Worm (Caenorhabditis elegans) whole organism, L4 larva: ENCODE results near the gene nol-9.

Experiments
- R02D3.7 ChIP-seq: fragments of 150-350 bp; sonication (generic microtip); optimal IDR thresholded peaks from 3 replicates; lab custom pipeline; 2014; ENCODE audit warnings: missing biosample characterization, missing genetic modification characterization
- T20F7.1 ChIP-seq: fragments of 200-800 bp; sonication (Bioruptor generic); optimal IDR thresholded peaks from 2 replicates; lab custom pipeline; 2018; ENCODE audit warnings: mild to moderate bottlenecking, missing genetic modification characterization, missing compliant biosample characterization
- T26A8.4 ChIP-seq: fragments of 200-800 bp; sonication (Bioruptor generic); IDR thresholded peaks from 2 replicates; pipeline ENCODE4 v1.3.6; 2022; ENCODE audit warnings: missing genetic modification characterization, missing compliant biosample characterization
- Y105C5A.15 ChIP-seq: fragments of 200-800 bp; sonication (Bioruptor generic); IDR thresholded peaks from 2 replicates; pipeline ENCODE4 v1.3.6; 2022; ENCODE audit warnings: missing genetic modification characterization, missing compliant biosample characterization
- Y48G9A.11 ChIP-seq: fragments of 200-800 bp; sonication (Bioruptor generic); IDR thresholded peaks from 2 replicates; pipeline ENCODE4 v1.3.6; 2022; ENCODE audit warnings: missing genetic modification reagents, missing genetic modification characterization, missing compliant biosample characterization
- Y5F2A.4 ChIP-seq: fragments of 200-800 bp; sonication (Bioruptor generic); optimal IDR thresholded peaks from 2 replicates; lab custom pipeline; 2018; ENCODE audit warnings: mild to moderate bottlenecking, missing genetic modification characterization, missing compliant biosample characterization
- arid-1 ChIP-seq: fragments of 200-800 bp; sonication (Bioruptor generic); conservative IDR thresholded peaks from 2 replicates; pipeline ENCODE4 v1.3.6; 2022; ENCODE audit warnings: missing genetic modification reagents, missing genetic modification characterization, missing compliant biosample characterization
- ceh-28 ChIP-seq: fragments of 150-350 bp; optimal IDR thresholded peaks from 2 replicates; lab custom pipeline; 2014; ENCODE audit warnings: missing biosample characterization, missing genetic modification reagents, missing genetic modification characterization
- ceh-32 ChIP-seq: sonication (generic microtip); optimal IDR thresholded peaks from 2 replicates; lab custom pipeline; 2016; ENCODE audit warnings: mild to moderate bottlenecking, missing genetic modification characterization, missing compliant biosample characterization; ENCODE audit not compliant: poor library complexity
- ceh-44 ChIP-seq: fragments of 200-800 bp; sonication (Bioruptor generic); IDR thresholded peaks from 2 replicates; pipeline ENCODE4 v1.3.6; 2022; ENCODE audit warnings: missing genetic modification reagents, missing genetic modification characterization, missing compliant biosample characterization
- ceh-82 ChIP-seq: sonication (generic microtip); optimal IDR thresholded peaks from 2 replicates; lab custom pipeline; 2017; ENCODE audit warnings: missing biosample characterization, missing genetic modification characterization
- ces-1 ChIP-seq: fragments of 150-350 bp; sonication (generic microtip); optimal IDR thresholded peaks from 4 replicates; lab custom pipeline; 2014; ENCODE audit warnings: missing biosample characterization, missing genetic modification reagents, missing genetic modification characterization
- daf-12 ChIP-seq: fragments of 150-350 bp; optimal IDR thresholded peaks from 2 replicates; lab custom pipeline; 2014; ENCODE audit warnings: missing biosample characterization, missing genetic modification reagents, missing genetic modification characterization
- dmd-8 ChIP-seq: fragments of 200-800 bp; sonication (Bioruptor generic); IDR thresholded peaks from 2 replicates; pipeline ENCODE4 v1.3.6; 2022; ENCODE audit warnings: missing genetic modification characterization, missing compliant biosample characterization
- duxl-1 ChIP-seq: sonication (generic microtip); optimal IDR thresholded peaks from 2 replicates; lab custom pipeline; 2016; ENCODE audit warnings: mild to moderate bottlenecking, missing genetic modification characterization, moderate library complexity, missing compliant biosample characterization; ENCODE audit not compliant: poor library complexity
- dve-1 ChIP-seq: sonication (generic microtip); optimal IDR thresholded peaks from 2 replicates; lab custom pipeline; 2017; ENCODE audit warnings: antibody characterized with exemption, mild to moderate bottlenecking, missing genetic modification characterization, missing compliant biosample characterization; ENCODE audit not compliant: insufficient read depth
- egl-43 ChIP-seq: fragments of 200-800 bp; sonication (Bioruptor generic); IDR thresholded peaks from 2 replicates; pipeline ENCODE4 v1.3.6; 2022; ENCODE audit warnings: missing genetic modification reagents, missing genetic modification characterization, missing compliant biosample characterization
- fos-1 ChIP-seq: fragments of 150-350 bp; optimal IDR thresholded peaks from 2 replicates; lab custom pipeline; 2014; ENCODE audit warnings: missing biosample characterization, missing genetic modification characterization
- gei-8 ChIP-seq: fragments of 200-800 bp; sonication (Bioruptor generic); optimal IDR thresholded peaks from 2 replicates; lab custom pipeline; 2018; ENCODE audit warnings: mild to moderate bottlenecking, missing genetic modification characterization, missing compliant biosample characterization
- hif-1 ChIP-seq, 2 experiments: sonication (generic microtip); optimal IDR thresholded peaks; 2 replicates each; lab custom pipeline; 2016 to 2017; ENCODE audit warnings: missing compliant biosample characterization in 2 of 2, missing genetic modification characterization in 2 of 2, missing genetic modification reagents in 2 of 2, missing genotype in 2 of 2, mild to moderate bottlenecking in 1 of 2
- hlh-30 ChIP-seq: sonication (generic microtip); optimal IDR thresholded peaks from 2 replicates; lab custom pipeline; 2017; ENCODE audit warnings: antibody characterized with exemption, mild to moderate bottlenecking, missing genetic modification characterization, missing compliant biosample characterization; ENCODE audit not compliant: insufficient read depth
- hmg-1.1 ChIP-seq: fragments of 200-800 bp; sonication (Bioruptor generic); IDR thresholded peaks from 2 replicates; pipeline ENCODE4 v1.3.6; 2022; ENCODE audit warnings: missing genetic modification reagents, missing genetic modification characterization, missing compliant biosample characterization
- jun-1 ChIP-seq: fragments of 150-350 bp; optimal IDR thresholded peaks from 2 replicates; lab custom pipeline; 2014; ENCODE audit warnings: missing biosample characterization, missing genetic modification reagents, missing genetic modification characterization
- lim-7 ChIP-seq: fragments of 200-800 bp; sonication (Bioruptor generic); IDR thresholded peaks from 2 replicates; pipeline ENCODE4 v1.3.6; 2022; ENCODE audit warnings: missing genetic modification characterization, missing compliant biosample characterization
- lin-1 ChIP-seq: fragments of 200-800 bp; sonication (Bioruptor generic); IDR thresholded peaks from 2 replicates; pipeline ENCODE4 v1.3.6; 2022; ENCODE audit warnings: missing genetic modification reagents, missing genetic modification characterization, missing compliant biosample characterization
- lin-13 ChIP-seq: fragments of 150-350 bp; optimal IDR thresholded peaks from 2 replicates; lab custom pipeline; 2014; ENCODE audit warnings: missing biosample characterization, missing genetic modification reagents, missing genetic modification characterization
- mdl-1 ChIP-seq, 2 experiments: fragments of 150-350 bp in 1 of 2; sonication (generic microtip) in 1 of 2; optimal IDR thresholded peaks; 2 replicates each; lab custom pipeline; 2014 to 2017; ENCODE audit warnings: missing biosample characterization in 2 of 2, missing genetic modification characterization in 2 of 2
- mdt-29 ChIP-seq: fragments of 200-800 bp; sonication (Bioruptor generic); IDR thresholded peaks from 2 replicates; pipeline ENCODE4 v1.3.6; 2022; ENCODE audit warnings: missing genetic modification reagents, missing genetic modification characterization, missing compliant biosample characterization
- mes-2 ChIP-seq: sonication (generic microtip); optimal IDR thresholded peaks from 2 replicates; lab custom pipeline; 2016; ENCODE audit warnings: missing genotype, mild to moderate bottlenecking, missing genetic modification characterization, missing compliant biosample characterization; ENCODE audit not compliant: poor library complexity, severe bottlenecking
- mxl-2 ChIP-seq: fragments of 200-800 bp; sonication (Bioruptor generic); conservative IDR thresholded peaks from 2 replicates; pipeline ENCODE4 v1.3.6; 2022; ENCODE audit warnings: missing genetic modification reagents, missing genetic modification characterization, missing compliant biosample characterization
- nhr-10 ChIP-seq: fragments of 150-350 bp; optimal IDR thresholded peaks from 2 replicates; lab custom pipeline; 2014; ENCODE audit warnings: missing biosample characterization, missing genetic modification characterization
- nhr-111 ChIP-seq: fragments of 200-800 bp; sonication (Bioruptor generic); optimal IDR thresholded peaks from 2 replicates; lab custom pipeline; 2018; ENCODE audit warnings: mild to moderate bottlenecking, missing genetic modification characterization, missing compliant biosample characterization
- nhr-41 ChIP-seq: fragments of 200-800 bp; sonication (Bioruptor generic); IDR thresholded peaks from 2 replicates; pipeline ENCODE4 v1.3.6; 2022; ENCODE audit warnings: missing genetic modification reagents, missing genetic modification characterization, missing compliant biosample characterization
- nhr-42 ChIP-seq: fragments of 200-800 bp; sonication (Bioruptor generic); IDR thresholded peaks from 2 replicates; pipeline ENCODE4 v1.3.6; 2022; ENCODE audit warnings: missing genetic modification characterization, missing compliant biosample characterization
- nhr-6 ChIP-seq: fragments of 150-350 bp; optimal IDR thresholded peaks from 2 replicates; lab custom pipeline; 2014; ENCODE audit warnings: missing biosample characterization, missing genetic modification characterization
- nhr-77 ChIP-seq: fragments of 150-350 bp; optimal IDR thresholded peaks from 2 replicates; lab custom pipeline; 2014; ENCODE audit warnings: missing biosample characterization, missing genetic modification characterization
- pqm-1 ChIP-seq: sonication (generic microtip); optimal IDR thresholded peaks from 2 replicates; lab custom pipeline; 2017; ENCODE audit warnings: missing biosample characterization, missing genetic modification characterization
- snpc-1.2 ChIP-seq: fragments of 200-800 bp; sonication (Bioruptor generic); IDR thresholded peaks from 2 replicates; pipeline ENCODE4 v1.3.6; 2022; ENCODE audit warnings: missing genetic modification reagents, missing genetic modification characterization, missing compliant biosample characterization
- spr-1 ChIP-seq: sonication (generic microtip); optimal IDR thresholded peaks from 2 replicates; lab custom pipeline; 2016; ENCODE audit warnings: mild to moderate bottlenecking, missing genetic modification characterization, missing compliant biosample characterization
- tra-1 ChIP-seq: fragments of 200-800 bp; sonication (Bioruptor generic); IDR thresholded peaks from 2 replicates; pipeline ENCODE4 v1.3.6; 2022; ENCODE audit warnings: missing genetic modification reagents, missing genetic modification characterization, missing compliant biosample characterization
- unc-39 ChIP-seq: sonication (generic microtip); optimal IDR thresholded peaks from 2 replicates; lab custom pipeline; 2017; ENCODE audit warnings: missing biosample characterization, missing genetic modification characterization
- vab-7 ChIP-seq: fragments of 200-800 bp; sonication (Bioruptor generic); IDR thresholded peaks from 2 replicates; pipeline ENCODE4 v1.3.6; 2022; ENCODE audit warnings: missing genetic modification reagents, missing genetic modification characterization, missing compliant biosample characterization
- zag-1 ChIP-seq: fragments of 150-350 bp; optimal IDR thresholded peaks from 2 replicates; lab custom pipeline; 2014; ENCODE audit warnings: missing biosample characterization, missing genetic modification characterization
- zip-11 ChIP-seq: fragments of 200-800 bp; sonication (Bioruptor generic); IDR thresholded peaks from 2 replicates; pipeline ENCODE4 v1.3.6; 2022; ENCODE audit warnings: missing genetic modification characterization, missing compliant biosample characterization

nol-9 gene

ce11 chrIV:13388779-13389178 is 33.5 kb upstream of the nol-9 start (continued):
- TF ChIP-seq gei-8 (GFP tag; lab: Kevin White, UChicago): no peak
- TF ChIP-seq ces-1 (GFP tag; lab: Kevin White, UChicago): no peak
- peak; percentile 39; the same call in 1 of the 2 replicates for TF ChIP-seq nhr-42 (GFP tag; lab: Robert Waterston, UW)
- no peak for TF ChIP-seq zag-1 (tag; lab: Kevin White, UChicago)
- TF ChIP-seq zip-11 (GFP tag; lab: Robert Waterston, UW): no peak
- TF ChIP-seq fos-1 (tag; lab: Kevin White, UChicago): no peak
- TF ChIP-seq lim-7 (GFP tag; lab: Robert Waterston, UW): no peak
- peak; percentile 41 for TF ChIP-seq lin-13 (GFP tag; lab: Kevin White, UChicago)
- TF ChIP-seq ceh-32 (tag; lab: Kevin White, UChicago): no peak
- peak in 1 of 2 experiments; percentile 50 for TF ChIP-seq mdl-1 (tag; optimal IDR thresholded peaks at IDR 0.05; lab: Kevin White, UChicago)
- TF ChIP-seq nhr-10 (tag; lab: Kevin White, UChicago): peak; percentile 90
- TF ChIP-seq mes-2 (tag; lab: Kevin White, UChicago): peak; percentile 55
- TF ChIP-seq ceh-28 (tag; lab: Kevin White, UChicago): no peak
- TF ChIP-seq egl-43: no peak
- TF ChIP-seq mdt-29 (GFP tag; lab: Robert Waterston, UW): no peak
- TF ChIP-seq pqm-1 (tag; lab: Kevin White, UChicago): no peak
- no peak for TF ChIP-seq nhr-111 (GFP tag; lab: Kevin White, UChicago)
- TF ChIP-seq nhr-6: no peak
- TF ChIP-seq Y5F2A.4: no peak
- TF ChIP-seq hlh-30 (tag; lab: Kevin White, UChicago): peak; percentile 65
- no peak for TF ChIP-seq ceh-44
- TF ChIP-seq spr-1 (tag; lab: Kevin White, UChicago): peak; percentile 19
- TF ChIP-seq mxl-2 (GFP tag; lab: Robert Waterston, UW): peak; percentile 54
- TF ChIP-seq arid-1: no peak; the same call in 1 of the 2 replicates

DNA sequence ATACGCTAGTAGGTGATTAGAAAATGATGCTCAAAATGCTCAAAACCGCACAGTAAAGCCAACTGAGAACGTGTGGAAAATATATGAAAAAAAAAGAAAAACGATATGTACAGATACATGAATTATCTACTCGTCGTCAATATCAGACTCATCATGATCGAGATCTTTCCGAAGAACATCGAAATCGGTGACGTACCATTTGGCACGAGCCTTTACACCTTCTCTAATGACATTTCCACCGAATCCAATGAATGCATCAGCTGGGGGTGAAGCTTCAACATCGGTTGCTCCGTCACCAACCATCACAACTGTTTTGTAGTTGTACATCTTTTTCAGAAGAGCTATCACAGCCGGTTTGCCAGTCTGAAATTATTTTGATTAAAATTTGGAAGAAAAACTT is 33.1 kb upstream of the nol-9 start:
- TF ChIP-seq lin-1 (peak; percentile 38; the same call in 1 of the 2 replicates), pqm-1 (tag; lab: Kevin White, UChicago) (no peak), vab-7 (GFP tag; lab: Robert Waterston, UW) (no peak), Y48G9A.11 (GFP tag; lab: Robert Waterston, UW) (no peak), unc-39 (no peak), tra-1 (GFP tag; lab: Robert Waterston, UW) (0 out of 2 replicates have a peak, but pooled peaks have one; percentile 26), Y5F2A.4 (no peak), Y105C5A.15 (GFP tag; lab: Robert Waterston, UW) (0 out of 2 replicates have a peak, but pooled peaks have one; percentile 34), hmg-1.1 (GFP tag; lab: Robert Waterston, UW) (no peak), jun-1 (tag; lab: Kevin White, UChicago) (no peak), nhr-77 (no peak), dmd-8 (GFP tag; lab: Robert Waterston, UW) (0 out of 2 replicates have a peak, but pooled peaks have one; percentile 49), nhr-42 (GFP tag; lab: Robert Waterston, UW) (peak; percentile 33; the same call in 1 of the 2 replicates), daf-12 (tag; lab: Kevin White, UChicago) (no peak), snpc-1.2 (GFP tag; lab: Robert Waterston, UW) (0 out of 2 replicates have a peak, but pooled peaks have one; percentile 11), lim-7 (GFP tag; lab: Robert Waterston, UW) (no peak), nhr-41 (no peak), T26A8.4 (GFP tag; lab: Robert Waterston, UW) (no peak), hif-1 (tag; optimal IDR thresholded peaks at IDR 0.05; lab: Kevin White, UChicago) (no peak), ces-1 (GFP tag; lab: Kevin White, UChicago) (no peak), egl-43 (peak; percentile 67), ceh-82 (no peak), dve-1 (tag; lab: Kevin White, UChicago) (no peak), R02D3.7 (tag; lab: Kevin White, UChicago) (no peak), duxl-1 (tag; lab: Kevin White, UChicago) (peak; percentile 34), T20F7.1 (no peak), nhr-111 (GFP tag; lab: Kevin White, UChicago) (peak; percentile 43)
